Worm (Caenorhabditis elegans) whole organism, L4 larva: ENCODE data around the gene E02C12.8.

Experiments
- F49E8.2 ChIP-seq: sonication (generic microtip); optimal IDR thresholded peaks from 2 replicates; lab custom pipeline; 2016; ENCODE audit warnings: missing compliant biosample characterization, mild to moderate bottlenecking, missing genetic modification characterization, borderline replicate concordance
- mxl-3 ChIP-seq: fragments of 200-800 bp; sonication (Bioruptor generic); optimal IDR thresholded peaks from 2 replicates; lab custom pipeline; 2018; ENCODE audit warnings: mild to moderate bottlenecking, missing genetic modification characterization, missing compliant biosample characterization
- pha-4 ChIP-seq, 2 experiments: fragments of 150-350 bp in 1 of 2; fragments of 200-800 bp in 1 of 2; sonication (Bioruptor generic) in 1 of 2; IDR thresholded peaks in 1 of 2; optimal IDR thresholded peaks in 1 of 2; 2 replicates each; pipeline versions ENCODE4 v1.3.6 to Lab custom; 2014 to 2022; ENCODE audit warnings: missing genetic modification characterization in 2 of 2, missing genetic modification reagents in 2 of 2, missing biosample characterization in 1 of 2, missing compliant biosample characterization in 1 of 2

- TF ChIP-seq mxl-3, result no peak
- no peak for TF ChIP-seq F49E8.2 (tag; lab: Kevin White, UChicago)
- no peak for TF ChIP-seq pha-4 (GFP tag; IDR thresholded peaks at IDR 0.05; lab: Robert Waterston, UW)
- no peak for TF ChIP-seq pha-4 (tag; optimal IDR thresholded peaks at IDR 0.05; lab: Kevin White, UChicago)
These were observed 44.0 kb downstream of the E02C12.8 start for ce11 chrV:9329245-9329979.
